Fruit fly (Drosophila melanogaster) whole organism, embryonic: Measurements from ENCODE around the gene CG44001.

Source experiments
- Awh ChIP-seq: fragments of 200-800 bp; sonication (Bioruptor generic); IDR thresholded peaks from 2 replicates; pipeline ENCODE4, ENCODE4 v1.3.6; 2022; ENCODE audit warnings: missing biosample characterization, missing genetic modification characterization
- CG12155 ChIP-seq: fragments of 200-800 bp; sonication (Bioruptor generic); optimal IDR thresholded peaks from 3 replicates; lab custom pipeline; 2016; ENCODE audit warnings: missing biosample characterization, missing genetic modification characterization
- CG1647 ChIP-seq: fragments of 200-800 bp; sonication (Bioruptor generic); optimal IDR thresholded peaks from 3 replicates; lab custom pipeline; 2016; ENCODE audit warnings: missing biosample characterization, missing genetic modification characterization
- CG32532 ChIP-seq: fragments of 200-800 bp; sonication (Bioruptor generic); IDR thresholded peaks from 2 replicates; pipeline ENCODE4 v1.3.6; 2022; ENCODE audit warnings: missing biosample characterization, missing genetic modification characterization
- CG34376 ChIP-seq: fragments of 200-800 bp; sonication (Bioruptor generic); optimal IDR thresholded peaks from 2 replicates; lab custom pipeline; 2018; ENCODE audit warnings: missing biosample characterization, mild to moderate bottlenecking, missing genetic modification characterization
- CG6813 ChIP-seq: fragments of 200-800 bp; sonication (Bioruptor generic); optimal IDR thresholded peaks from 2 replicates; lab custom pipeline; 2017; ENCODE audit warnings: missing biosample characterization, missing genetic modification characterization, mild to moderate bottlenecking, moderate library complexity, missing genetic modification reagents
- Dfd ChIP-seq, 2 experiments: fragments of >200 bp; optimal IDR thresholded peaks; 2 replicates each; lab custom pipeline; 2017; ENCODE audit warnings: missing biosample characterization in 2 of 2, missing genetic modification characterization in 2 of 2
- Elba2 ChIP-seq: fragments of 200-800 bp; sonication (Bioruptor generic); optimal IDR thresholded peaks from 3 replicates; lab custom pipeline; 2016; ENCODE audit warnings: missing biosample characterization, missing genetic modification characterization
- Hmr ChIP-seq: fragments of 200-800 bp; sonication (Bioruptor generic); optimal IDR thresholded peaks from 3 replicates; lab custom pipeline; 2017; ENCODE audit warnings: mild to moderate bottlenecking, missing biosample characterization, missing genetic modification reagents, missing genetic modification characterization
- br ChIP-seq: fragments of >200 bp; optimal IDR thresholded peaks from 2 replicates; lab custom pipeline; 2017
- cg ChIP-seq: fragments of 200-800 bp; sonication (Bioruptor generic); optimal IDR thresholded peaks from 3 replicates; lab custom pipeline; 2019; ENCODE audit warnings: missing biosample characterization, mild to moderate bottlenecking, missing genetic modification characterization, moderate library complexity
- da ChIP-seq: fragments of 200-800 bp; sonication (Bioruptor generic); optimal IDR thresholded peaks from 2 replicates; lab custom pipeline; 2016; ENCODE audit warnings: missing biosample characterization, missing genetic modification characterization
- otp ChIP-seq: fragments of 200-800 bp; sonication (Bioruptor generic); IDR thresholded peaks from 3 replicates; pipeline ENCODE4, ENCODE4 v1.3.6; 2022; ENCODE audit warnings: missing biosample characterization, missing genetic modification characterization
- sqz ChIP-seq: fragments of 200-800 bp; sonication (Bioruptor generic); optimal IDR thresholded peaks from 3 replicates; lab custom pipeline; 2018; ENCODE audit warnings: missing biosample characterization, mild to moderate bottlenecking, missing genetic modification characterization
- tll ChIP-seq, 2 experiments: fragments of 200-800 bp in 1 of 2; fragments of >200 bp in 1 of 2; sonication (Bioruptor generic) in 1 of 2; optimal IDR thresholded peaks; 2 replicates each; lab custom pipeline; 2017 to 2019; ENCODE audit warnings: missing biosample characterization in 2 of 2, missing genetic modification characterization in 2 of 2, mild to moderate bottlenecking in 1 of 2, moderate library complexity in 1 of 2
- vfl ChIP-seq: fragments of 200-800 bp; sonication (Bioruptor generic); optimal IDR thresholded peaks from 2 replicates; lab custom pipeline; 2016; ENCODE audit warnings: missing biosample characterization, missing genetic modification characterization

Gene CG44001

dm6 chr2L:5096761-5097160 lies 53.7 kb downstream of the CG44001 start (continued):
- 0 out of 3 replicates have a peak, but pooled peaks have one; percentile 34 for TF ChIP-seq otp (GFP tag; lab: Robert Waterston, UW)
- TF ChIP-seq CG34376, result peak; percentile 91
- TF ChIP-seq Dfd (GFP tag; optimal IDR thresholded peaks at IDR 0.05; lab: Kevin White, UChicago), result no peak
- no peak for TF ChIP-seq da (GFP tag; lab: Kevin White, UChicago)
- no peak for TF ChIP-seq br (lab: Kevin White, UChicago)
- peak; percentile 55 for TF ChIP-seq Hmr (GFP tag; lab: Kevin White, UChicago)
- TF ChIP-seq sqz (GFP tag; lab: Kevin White, UChicago), result no peak
- TF ChIP-seq CG1647 (GFP tag; lab: Kevin White, UChicago), result no peak
- TF ChIP-seq CG6813, result peak; percentile 89
- TF ChIP-seq tll (GFP tag; optimal IDR thresholded peaks at IDR 0.05; lab: Kevin White, UChicago), result no peak
- peak; percentile 23; the same call in 1 of the 2 replicates for TF ChIP-seq Awh (GFP tag; lab: Robert Waterston, UW)
- no peak for TF ChIP-seq cg (GFP tag; lab: Kevin White, UChicago)
- TF ChIP-seq Elba2, result no peak
- peak; percentile 23; the same call in 1 of the 2 replicates for TF ChIP-seq CG32532 (GFP tag; lab: Robert Waterston, UW)
- no peak for TF ChIP-seq CG12155 (GFP tag; lab: Kevin White, UChicago)
- no peak for TF ChIP-seq vfl (GFP tag; lab: Kevin White, UChicago)
